Fruit fly (Drosophila melanogaster): ENCODE results near the gene CG12974.

CG12974 gene

DNA sequence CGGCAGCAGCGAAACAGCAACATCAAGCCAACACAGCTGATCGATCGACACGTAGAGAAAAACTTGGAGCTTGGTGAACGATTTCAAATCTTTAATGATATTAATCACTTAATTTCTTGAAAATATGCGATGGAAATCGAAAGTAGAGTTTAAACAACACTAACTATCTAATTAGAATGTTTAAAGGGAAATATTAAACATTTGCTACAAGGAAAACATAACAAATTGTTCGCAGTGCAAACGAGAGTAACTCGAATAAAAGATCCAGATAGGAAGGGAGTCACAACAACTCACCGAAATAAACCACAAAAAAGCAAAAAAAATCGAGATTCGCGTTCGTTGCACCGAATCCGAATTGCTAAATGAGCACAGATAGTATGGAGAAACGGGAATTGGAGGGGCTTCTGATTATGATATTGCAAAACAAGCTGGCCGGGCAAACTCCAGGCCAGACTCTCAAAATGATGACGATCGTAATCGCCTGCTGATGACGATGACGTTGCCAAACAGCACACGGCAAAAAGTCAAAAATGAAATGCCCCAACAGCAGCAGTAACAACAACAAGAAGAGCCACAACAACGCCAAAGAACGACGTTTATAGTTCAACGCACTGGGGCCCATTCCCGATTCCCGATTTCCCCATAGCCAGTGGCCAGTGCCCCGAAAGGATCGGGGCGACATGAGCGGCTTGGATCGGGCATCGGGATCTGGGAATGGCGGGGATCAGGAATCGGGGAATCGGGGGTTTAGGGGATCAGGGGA, 31.8 kb downstream of the CG12974 start:
- TF ChIP-seq CG8478 (optimal IDR thresholded peaks at IDR 0.05) (no peak), CTCF (optimal IDR thresholded peaks at IDR 0.05) (no peak)

DNA sequence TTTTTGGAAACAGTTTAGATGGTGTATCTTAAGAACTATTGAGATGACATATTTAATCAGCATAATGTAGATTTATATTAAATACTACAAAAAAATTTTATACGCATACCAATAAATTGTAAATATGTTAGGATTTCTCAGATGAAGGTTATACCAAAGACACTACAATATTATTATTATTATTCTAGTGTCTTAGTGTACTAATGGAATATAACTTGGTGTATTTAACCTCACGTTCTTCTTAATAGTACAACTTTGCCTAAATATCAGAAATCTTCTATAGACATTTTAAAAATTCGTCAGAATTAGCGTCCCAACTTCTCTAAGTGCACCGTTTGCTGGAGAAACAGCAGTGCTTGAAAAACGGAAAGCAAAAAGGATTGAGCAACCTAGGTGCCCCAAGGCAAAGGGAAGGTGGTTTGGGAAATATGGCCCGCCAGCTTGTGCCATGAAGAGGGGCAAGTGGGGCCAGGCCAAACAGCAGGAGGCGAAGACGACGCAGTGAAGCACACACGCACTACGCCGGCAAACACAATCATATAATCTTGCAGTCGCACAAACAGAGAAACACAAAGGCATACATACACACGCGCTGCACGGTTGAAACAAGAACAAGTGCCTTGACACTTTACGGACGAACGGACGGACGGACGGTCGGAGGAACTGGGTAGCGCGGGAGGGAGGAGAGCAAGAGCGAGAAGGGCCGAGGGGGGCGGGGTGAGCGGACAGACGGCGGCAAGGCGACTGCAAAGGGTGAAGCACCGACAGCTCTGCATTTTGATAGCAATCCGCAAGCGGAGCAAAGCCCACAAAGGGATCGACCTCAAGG, 32.6 kb downstream of the CG12974 start:
- TF ChIP-seq CG8478 (optimal IDR thresholded peaks at IDR 0.05) = no peak
- TF ChIP-seq CTCF (optimal IDR thresholded peaks at IDR 0.05) = no peak

DNA sequence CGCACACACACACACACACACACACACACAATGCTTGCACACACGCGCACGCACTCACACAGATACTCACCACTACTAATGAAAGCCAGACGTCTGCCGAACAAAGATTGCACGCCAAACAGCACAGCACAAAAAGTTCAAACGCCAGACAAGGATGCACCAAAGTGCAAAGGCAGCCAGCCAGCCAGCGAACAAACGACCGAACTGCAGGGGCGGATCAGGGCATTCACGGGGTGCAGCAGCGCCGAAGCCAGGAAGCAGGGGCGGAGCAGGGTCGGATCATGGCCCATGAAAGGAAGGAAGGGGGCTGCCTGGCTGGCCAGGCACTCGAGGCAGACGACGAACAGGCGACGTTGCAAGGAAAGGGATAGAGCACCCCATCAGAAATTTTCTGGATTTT, 33.2 kb downstream of the CG12974 start:
- TF ChIP-seq CTCF (optimal IDR thresholded peaks at IDR 0.05) (no peak), CG8478 (optimal IDR thresholded peaks at IDR 0.05) (no peak)

DNA sequence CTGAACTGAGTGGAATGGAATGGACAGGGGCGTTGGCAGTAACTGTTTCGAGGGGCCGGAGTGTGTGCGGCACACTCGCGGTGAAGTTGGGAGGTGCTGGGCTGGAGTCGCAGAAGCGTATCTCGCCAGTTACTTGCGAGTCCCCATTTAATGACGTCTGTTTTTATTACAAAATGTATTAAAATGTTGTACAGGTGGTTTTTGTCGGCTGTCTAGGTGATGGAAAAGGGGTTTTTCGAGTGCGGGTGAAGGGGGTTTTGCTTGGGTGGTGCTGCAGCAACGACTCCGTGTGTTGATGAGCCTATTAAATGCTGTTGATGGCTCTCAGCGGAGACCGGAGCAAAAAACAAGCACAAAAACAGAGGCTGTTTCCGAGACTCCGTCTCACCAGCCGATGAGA, 34.4 kb downstream of the CG12974 start:
- TF ChIP-seq CTCF (optimal IDR thresholded peaks at IDR 0.05) (no peak), CG8478 (optimal IDR thresholded peaks at IDR 0.05) (no peak)

DNA sequence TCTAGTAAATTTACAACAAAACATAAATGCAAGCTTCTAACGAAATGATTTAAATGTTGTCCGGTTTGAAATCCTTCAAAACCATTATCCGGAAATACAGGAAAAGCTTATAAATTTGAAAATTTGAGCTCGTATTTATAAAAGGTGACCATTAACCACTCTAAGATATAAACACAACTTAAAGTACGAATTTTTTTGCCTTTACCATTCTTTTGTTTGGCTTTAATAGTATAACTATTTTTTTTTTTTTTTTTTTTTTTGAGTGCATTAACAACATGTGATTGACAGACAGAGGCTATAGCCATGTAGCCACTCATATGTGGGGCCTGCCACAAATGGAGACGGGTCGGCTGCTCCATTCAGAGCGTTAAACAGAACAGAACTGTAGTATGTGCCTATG, 42.3 kb downstream of the CG12974 start:
- no peak for TF ChIP-seq CG8478 (optimal IDR thresholded peaks at IDR 0.05)
- TF ChIP-seq CTCF (optimal IDR thresholded peaks at IDR 0.05) = no peak

DNA sequence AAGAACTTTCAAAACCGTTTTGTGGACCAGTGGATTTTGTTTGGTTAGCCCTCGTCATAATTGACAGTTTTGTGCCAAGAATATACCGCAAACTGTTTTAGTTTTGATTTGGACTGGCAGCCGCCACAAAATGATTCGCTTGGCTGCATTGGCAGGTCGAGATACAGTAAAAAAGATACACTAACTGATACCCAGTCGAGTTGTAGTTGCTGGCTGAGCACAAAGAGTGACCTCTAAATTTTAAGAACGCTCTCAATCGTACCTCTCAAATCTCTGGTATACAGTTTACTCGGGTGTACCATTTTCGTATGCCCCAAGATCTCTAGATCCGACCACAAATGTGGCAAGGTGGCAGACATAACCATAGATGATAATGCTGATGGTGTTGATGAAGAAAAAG, 42.8 kb downstream of the CG12974 start:
- TF ChIP-seq CTCF (optimal IDR thresholded peaks at IDR 0.05) (no peak), CG8478 (optimal IDR thresholded peaks at IDR 0.05) (no peak)

DNA sequence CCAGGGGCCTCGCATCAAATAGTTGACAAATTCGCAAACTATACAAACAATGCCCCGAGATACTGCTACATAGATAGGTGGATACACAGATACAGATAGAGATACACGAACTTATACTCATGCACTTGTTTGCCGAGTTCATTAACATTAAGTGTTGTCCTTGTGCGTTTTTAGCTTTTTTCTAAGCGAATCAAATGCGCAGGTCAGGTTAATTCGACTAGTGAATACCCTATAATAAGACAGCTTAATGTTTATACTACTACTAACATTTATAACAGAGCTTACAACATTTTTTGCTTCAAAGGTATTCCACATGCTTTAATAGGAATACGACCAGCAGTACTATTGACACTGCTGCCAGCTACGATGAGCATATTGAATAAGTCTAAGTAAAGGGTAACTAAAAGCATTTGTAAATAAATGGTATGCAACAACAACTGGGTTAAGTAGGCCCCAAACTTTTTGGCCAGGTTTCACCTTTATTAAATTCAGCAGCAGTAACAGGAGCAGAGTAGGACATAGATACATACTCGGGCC, 44.2 kb downstream of the CG12974 start:
- no peak for TF ChIP-seq CG8478 (optimal IDR thresholded peaks at IDR 0.05)
- no peak for TF ChIP-seq CTCF (optimal IDR thresholded peaks at IDR 0.05)

DNA sequence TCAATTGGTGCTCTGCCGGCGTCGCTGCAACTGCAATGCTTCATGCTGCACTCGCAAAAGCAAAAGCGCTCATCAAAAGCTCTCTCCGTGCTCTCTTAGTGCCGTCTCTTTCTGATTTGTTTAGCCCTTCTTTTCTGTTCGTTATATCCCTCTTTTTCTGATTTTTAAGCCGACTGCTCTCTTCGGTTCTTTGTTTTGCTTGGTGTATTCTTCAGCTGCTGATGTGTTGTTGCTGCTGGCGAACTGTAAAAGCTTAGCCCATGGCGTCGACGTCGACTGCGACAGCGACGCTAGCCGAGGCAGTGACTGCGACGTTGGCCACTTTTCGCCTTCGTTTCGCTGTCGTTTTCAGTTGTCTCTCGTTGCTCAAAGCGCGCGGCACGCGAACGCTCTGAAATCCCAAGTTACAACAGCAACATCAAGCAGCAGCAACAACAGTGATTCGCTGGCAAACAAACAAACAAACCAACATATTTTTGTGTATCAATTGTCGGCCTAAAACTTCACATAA, 45.7 kb downstream of the CG12974 start:
- TF ChIP-seq CTCF (optimal IDR thresholded peaks at IDR 0.05) (no peak), CG8478 (optimal IDR thresholded peaks at IDR 0.05) (no peak)

DNA sequence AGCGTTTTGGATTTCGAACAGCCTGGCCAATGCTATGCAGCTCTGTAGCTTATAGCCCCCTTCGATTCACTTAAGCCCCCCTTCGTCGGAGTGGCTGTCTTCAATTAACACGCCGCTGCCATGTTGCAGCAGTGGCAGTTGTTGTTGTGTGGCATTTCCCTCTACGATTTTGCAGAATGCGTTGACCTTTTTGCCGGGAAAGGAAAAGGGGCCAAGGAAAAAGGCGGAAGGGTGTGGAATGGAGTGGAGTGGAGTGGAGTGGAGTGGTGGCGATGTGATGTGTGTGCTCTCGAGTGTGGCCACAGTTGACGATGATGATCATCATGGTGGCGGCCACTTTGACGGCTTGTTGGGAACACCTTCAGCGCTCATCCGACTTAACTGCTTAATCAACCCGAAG, 47.4 kb downstream of the CG12974 start:
- TF ChIP-seq CG8478 (optimal IDR thresholded peaks at IDR 0.05) = no peak
- no peak for TF ChIP-seq CTCF (optimal IDR thresholded peaks at IDR 0.05)

DNA sequence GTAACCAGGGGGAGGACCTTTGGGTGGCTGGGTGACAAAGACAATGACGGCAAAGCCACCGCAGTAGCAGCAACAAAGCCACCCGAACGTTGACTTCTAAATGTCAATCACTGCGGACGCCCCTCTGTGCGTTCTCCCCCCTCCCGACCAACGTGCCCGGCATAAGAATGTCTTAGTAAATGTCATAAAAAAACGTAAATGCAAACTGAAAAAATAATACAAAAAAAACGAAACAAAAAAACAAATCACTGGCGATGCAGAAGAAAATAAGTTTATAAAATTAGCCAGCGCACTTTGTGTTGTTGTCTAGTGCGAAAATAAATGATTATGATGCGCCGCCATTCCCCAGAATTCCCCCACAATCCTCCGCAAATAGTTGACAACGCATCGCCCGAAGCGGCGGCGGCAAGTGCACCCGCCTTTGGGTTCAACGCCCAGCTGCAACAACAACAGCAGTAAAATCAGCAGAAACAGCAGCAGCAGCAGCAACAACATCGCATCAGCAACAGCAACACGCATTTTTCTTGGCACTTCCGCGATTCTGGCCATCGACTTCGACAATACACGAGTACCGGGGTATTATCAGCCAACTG, 48.7 kb downstream of the CG12974 start:
- TF ChIP-seq CG8478 (optimal IDR thresholded peaks at IDR 0.05) = no peak
- no peak for TF ChIP-seq CTCF (optimal IDR thresholded peaks at IDR 0.05)
